Worm (Caenorhabditis elegans): ENCODE data around the gene srsx-39.
"Not testable (repeated sequence)": the region's sequence is repeated elsewhere in the genome, so short reads cannot be mapped to it uniquely, and the experiment has no call there.

Gene srsx-39

DNA sequence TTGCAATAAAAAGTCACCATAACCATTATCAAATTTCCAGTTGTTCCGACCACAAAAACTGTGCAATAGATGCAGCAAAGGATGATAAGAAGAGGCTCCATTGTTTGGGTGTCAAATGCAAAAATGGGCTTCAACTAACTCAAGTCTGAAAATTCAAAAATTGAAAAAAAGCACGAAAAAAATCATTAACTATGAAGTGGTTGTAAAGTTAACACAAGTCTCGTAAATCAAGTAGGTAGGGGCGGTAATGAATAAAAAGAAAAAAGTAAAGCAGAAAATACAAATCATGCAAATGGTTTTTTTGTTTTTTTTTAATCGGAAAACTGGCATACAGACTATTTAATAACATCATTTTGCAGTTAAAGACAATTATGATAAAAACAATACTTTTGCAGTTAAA, at the start of gene srsx-39:
TSS of gene srsx-39 (minus strand) at position 101 of the 400 bp plus-strand sequence.
- TF ChIP-seq ceh-36 (tag; optimal IDR thresholded peaks at IDR 0.05); scrt-1 (GFP tag; IDR thresholded peaks at IDR 0.05); sea-1 (GFP tag; conservative IDR thresholded peaks at IDR 0.05): not testable (repeated sequence)

ce11 chrV:15305502-15305901, 48.9 kb upstream of the srsx-39 start, which contains the start of gene T26H8.5:
T26H8.5 (minus strand) TSS chrV:15305602.
- TF ChIP-seq ets-7 (tag; optimal IDR thresholded peaks at IDR 0.05): no peak
- no peak for TF ChIP-seq scrt-1 (GFP tag; IDR thresholded peaks at IDR 0.05)
- TF ChIP-seq flt-1 (GFP tag; IDR thresholded peaks at IDR 0.05): no peak
- no peak for TF ChIP-seq tbx-37 (GFP tag; conservative IDR thresholded peaks at IDR 0.05)

DNA sequence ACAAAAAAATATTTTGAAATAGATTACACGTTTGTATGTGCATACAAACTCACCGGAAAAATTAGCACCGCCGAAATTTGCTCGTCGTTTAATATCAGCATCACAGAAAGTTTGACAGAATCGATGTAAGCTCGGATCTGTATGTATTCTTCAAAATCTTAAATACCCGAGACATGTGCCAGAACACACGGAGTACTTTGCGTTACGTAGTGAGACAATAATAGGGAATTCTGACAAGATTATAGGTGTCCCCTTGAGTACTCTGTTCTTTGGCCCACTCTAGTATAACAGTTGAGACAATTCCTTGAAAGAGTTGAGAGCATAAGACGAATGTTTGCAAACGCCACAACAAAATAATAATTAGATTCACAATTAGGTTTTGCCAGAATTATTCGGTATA, 47.1 kb upstream of the srsx-39 start, which contains the start of gene srx-48:
TSS of gene srx-48 (minus strand) at position 101 of the 400 bp plus-strand sequence.
- TF ChIP-seq hnd-1 (tag; optimal IDR thresholded peaks at IDR 0.05) (no peak), aly-1 (tag; optimal IDR thresholded peaks at IDR 0.05) (no peak)

DNA sequence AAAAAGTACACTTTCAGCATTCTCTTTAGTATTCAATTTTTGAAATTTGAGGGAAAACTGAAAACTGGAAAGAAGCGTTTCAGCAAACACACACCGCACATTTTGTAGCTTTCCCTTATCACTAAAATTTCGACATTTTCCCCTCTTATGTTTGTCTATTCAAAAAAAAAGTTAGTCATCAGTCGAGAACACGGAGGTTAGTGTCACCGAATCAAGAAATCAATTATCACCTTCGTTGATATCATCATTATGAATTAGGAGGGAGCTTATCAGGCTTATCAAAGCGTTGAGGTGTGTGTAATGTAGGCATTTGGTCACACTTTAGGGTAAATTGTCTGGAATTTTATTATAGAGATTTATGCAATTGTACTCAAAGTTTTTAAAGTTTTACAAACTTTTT, 42.0 kb upstream of the srsx-39 start, which contains the start of gene cpr-3:
TSS of gene cpr-3 (minus strand) at position 104 of the 400 bp plus-strand sequence.
- TF ChIP-seq ceh-36 (tag; optimal IDR thresholded peaks at IDR 0.05) (no peak), flt-1 (GFP tag; IDR thresholded peaks at IDR 0.05) (no peak), hnd-1 (tag; optimal IDR thresholded peaks at IDR 0.05) (no peak), ets-7 (tag; optimal IDR thresholded peaks at IDR 0.05) (no peak), B0310.2 (tag; optimal IDR thresholded peaks at IDR 0.05) (no peak)

ce11 chrV:15295436-15295835, 38.9 kb upstream of the srsx-39 start:
- peak; percentile 15; the same call in 1 of the 2 replicates for TF ChIP-seq flt-1 (GFP tag; IDR thresholded peaks at IDR 0.05)
- TF ChIP-seq pes-1 (GFP tag; IDR thresholded peaks at IDR 0.05): peak; percentile 54; the same call in 1 of the 2 replicates

DNA sequence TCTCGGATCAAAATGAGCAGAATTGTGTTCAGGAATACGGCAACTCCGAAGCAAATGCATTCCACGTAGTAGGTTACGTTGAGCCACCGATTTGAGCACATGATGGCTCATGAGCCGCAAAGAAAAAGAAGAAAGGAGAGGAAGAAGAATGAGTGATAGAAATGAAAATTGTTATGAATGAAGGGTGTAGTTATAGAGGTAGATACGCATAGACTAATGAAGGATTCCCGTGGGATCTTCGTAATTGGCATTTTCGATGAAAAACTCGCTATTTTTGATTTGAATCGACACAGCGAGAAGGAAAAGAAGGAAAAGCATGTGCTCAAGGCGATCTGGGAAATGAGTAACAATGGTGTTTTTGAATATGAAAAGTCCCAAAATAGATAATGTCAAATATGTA, 37.3 kb upstream of the srsx-39 start, which contains the start of gene str-96:
TSS of gene str-96 (minus strand) at position 101 of the 400 bp plus-strand sequence.
- TF ChIP-seq F13C5.2 (tag; optimal IDR thresholded peaks at IDR 0.05) (no peak), hmg-4 (GFP tag; optimal IDR thresholded peaks at IDR 0.05) (no peak)

DNA sequence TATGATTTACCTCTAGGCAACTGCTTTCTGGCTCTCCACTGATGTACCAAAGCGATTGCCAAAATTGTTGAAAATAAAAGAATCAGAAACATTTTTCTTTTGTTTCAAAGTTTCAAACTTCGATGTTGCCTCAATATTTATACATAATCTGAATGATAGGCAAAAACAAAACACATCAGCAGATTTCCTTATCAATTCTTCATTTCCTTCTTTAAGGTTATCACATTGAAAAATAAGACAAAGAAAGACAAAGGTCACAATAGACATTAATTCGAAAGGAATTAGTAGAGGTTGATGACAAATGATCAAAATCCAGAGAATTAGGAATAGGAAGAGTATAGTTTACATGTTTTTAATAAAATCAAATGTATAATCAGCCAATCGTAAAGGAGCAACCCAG, 34.4 kb upstream of the srsx-39 start, which contains the start of gene cyp-34A2:
TSS of gene cyp-34A2 (minus strand) at position 101 of the 400 bp plus-strand sequence.
- TF ChIP-seq flt-1 (GFP tag; IDR thresholded peaks at IDR 0.05) (no peak), hmbx-1 (tag; optimal IDR thresholded peaks at IDR 0.05) (no peak), ama-1 (optimal IDR thresholded peaks at IDR 0.05) (no peak), tbx-37 (GFP tag; conservative IDR thresholded peaks at IDR 0.05) (no peak), pes-1 (GFP tag; IDR thresholded peaks at IDR 0.05) (no peak), sea-1 (GFP tag; conservative IDR thresholded peaks at IDR 0.05) (no peak), hnd-1 (tag; optimal IDR thresholded peaks at IDR 0.05) (no peak), ceh-36 (tag; optimal IDR thresholded peaks at IDR 0.05) (no peak), F13C5.2 (tag; optimal IDR thresholded peaks at IDR 0.05) (no peak)

- TF ChIP-seq tbx-37 (GFP tag; conservative IDR thresholded peaks at IDR 0.05) (no peak), hmg-4 (GFP tag; optimal IDR thresholded peaks at IDR 0.05) (no peak), B0310.2 (tag; optimal IDR thresholded peaks at IDR 0.05) (no peak), ceh-36 (tag; optimal IDR thresholded peaks at IDR 0.05) (no peak), hnd-1 (tag; optimal IDR thresholded peaks at IDR 0.05) (no peak), ceh-13 (GFP tag; optimal IDR thresholded peaks at IDR 0.05) (no peak), ets-7 (tag; optimal IDR thresholded peaks at IDR 0.05) (no peak), scrt-1 (GFP tag; IDR thresholded peaks at IDR 0.05) (no peak), aly-1 (tag; optimal IDR thresholded peaks at IDR 0.05) (no peak), pes-1 (GFP tag; IDR thresholded peaks at IDR 0.05) (no peak), tra-4 (tag; optimal IDR thresholded peaks at IDR 0.05) (no peak)
Measured at ce11 chrV:15287856-15288255, 31.3 kb upstream of the srsx-39 start, which contains the start of gene cyp-34A1. cyp-34A1 (minus strand) TSS chrV:15287956.

ce11 chrV:15285984-15286383, 29.4 kb upstream of the srsx-39 start:
- TF ChIP-seq ceh-36 (tag; optimal IDR thresholded peaks at IDR 0.05) (no peak), ets-7 (tag; optimal IDR thresholded peaks at IDR 0.05) (no peak), B0310.2 (tag; optimal IDR thresholded peaks at IDR 0.05) (no peak), flt-1 (GFP tag; IDR thresholded peaks at IDR 0.05) (no peak), tra-4 (tag; optimal IDR thresholded peaks at IDR 0.05) (no peak), tbx-11 (GFP tag; IDR thresholded peaks at IDR 0.05) (no peak), F13C5.2 (tag; optimal IDR thresholded peaks at IDR 0.05) (no peak), ceh-13 (GFP tag; optimal IDR thresholded peaks at IDR 0.05) (no peak), aly-1 (tag; optimal IDR thresholded peaks at IDR 0.05) (no peak), hmbx-1 (tag; optimal IDR thresholded peaks at IDR 0.05) (no peak), scrt-1 (GFP tag; IDR thresholded peaks at IDR 0.05) (no peak), ama-1 (optimal IDR thresholded peaks at IDR 0.05) (no peak), tbx-37 (GFP tag; conservative IDR thresholded peaks at IDR 0.05) (no peak), hnd-1 (tag; optimal IDR thresholded peaks at IDR 0.05) (no peak)

Measured in whole organism, early embryonic.